Worm (Caenorhabditis elegans): Measurements from ENCODE around the gene F11C7.2.

The F11C7.2 gene

DNA sequence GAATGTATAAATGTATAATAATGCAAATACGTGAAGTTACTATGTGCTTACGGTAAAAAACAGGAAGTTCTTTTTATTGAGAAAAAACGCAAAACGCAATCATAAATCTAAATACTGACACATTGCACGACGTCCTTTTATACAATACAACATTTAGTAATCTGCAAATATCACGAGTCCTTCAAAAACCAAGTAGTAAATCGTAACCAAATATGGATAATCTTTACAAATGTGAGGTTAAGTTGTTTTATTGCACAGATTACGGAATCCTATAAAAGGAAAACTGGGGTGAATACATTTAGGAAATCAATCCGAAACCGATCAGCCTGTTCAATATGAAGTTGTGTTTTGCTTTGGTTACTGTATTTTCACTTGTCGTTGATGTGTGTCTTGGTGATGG, 1.7 kb downstream of the F11C7.2 start, which contains the start of gene F11C7.7:
Gene F11C7.7, plus strand, starts transcription at position 301 of the 400 bp plus-strand sequence.
- no peak for TF ChIP-seq nhr-28 (tag; optimal IDR thresholded peaks at IDR 0.05)
- no peak for TF ChIP-seq ces-1 (GFP tag; optimal IDR thresholded peaks at IDR 0.05)
- TF ChIP-seq bed-3 (GFP tag; optimal IDR thresholded peaks at IDR 0.05) = no peak
- no peak for TF ChIP-seq ceh-39 (tag; optimal IDR thresholded peaks at IDR 0.05)

DNA sequence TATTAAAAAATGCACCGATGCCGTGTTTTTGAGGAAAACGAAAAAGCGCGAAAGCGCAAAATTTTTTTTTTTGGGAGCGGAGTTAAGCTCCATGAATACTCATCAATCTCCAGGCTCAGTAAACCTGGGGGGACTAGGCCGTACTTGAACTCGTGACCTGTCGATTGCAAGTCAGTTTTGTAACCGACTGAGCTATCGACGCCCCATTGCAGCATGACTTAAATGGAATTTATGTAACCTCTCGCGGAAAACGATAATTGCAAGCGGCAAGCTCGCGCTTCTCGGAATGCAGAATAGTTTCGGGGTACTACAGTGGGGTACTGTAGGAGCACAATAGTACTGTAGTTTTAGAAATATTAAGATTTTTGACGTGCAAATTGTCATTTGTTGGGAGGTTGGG, 3.8 kb downstream of the F11C7.2 start:
- no peak for TF ChIP-seq unc-62 (GFP tag; optimal IDR thresholded peaks at IDR 0.05)
- TF ChIP-seq elt-3 (tag; optimal IDR thresholded peaks at IDR 0.05) = no peak
- no peak for TF ChIP-seq zip-8 (tag; optimal IDR thresholded peaks at IDR 0.05)
- TF ChIP-seq ham-2 (GFP tag; optimal IDR thresholded peaks at IDR 0.05) = no peak
- no peak for TF ChIP-seq M03D4.4 (tag; optimal IDR thresholded peaks at IDR 0.05)
- TF ChIP-seq flh-1 (GFP tag; optimal IDR thresholded peaks at IDR 0.05) = no peak
- TF ChIP-seq hlh-1 (tag; optimal IDR thresholded peaks at IDR 0.05) = no peak
- TF ChIP-seq pha-4 (tag; optimal IDR thresholded peaks at IDR 0.05) = no peak
- TF ChIP-seq ceh-39 (tag; optimal IDR thresholded peaks at IDR 0.05) = no peak
- TF ChIP-seq bed-3 (GFP tag; optimal IDR thresholded peaks at IDR 0.05) = no peak
- no peak for TF ChIP-seq blmp-1 (tag; optimal IDR thresholded peaks at IDR 0.05)

DNA sequence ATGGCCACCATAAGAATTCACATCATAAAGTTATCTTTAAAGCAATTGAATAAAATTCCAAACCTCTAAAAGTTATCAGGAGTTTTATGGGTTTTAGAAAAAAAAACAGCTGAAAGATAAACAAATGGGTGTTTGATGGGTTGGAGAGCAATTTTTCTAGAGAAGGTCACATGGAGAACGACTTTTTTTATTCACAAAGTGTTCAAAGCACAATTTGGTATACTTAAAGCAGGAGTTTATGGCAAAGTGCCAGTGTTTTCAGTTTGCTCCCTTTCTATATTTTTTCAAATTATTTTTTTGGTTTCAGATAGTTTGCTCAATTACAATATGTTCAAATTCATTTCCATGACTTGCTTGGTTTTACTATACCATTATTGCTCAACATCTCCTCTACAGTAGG, 4.7 kb downstream of the F11C7.2 start, which contains the start of gene F11C7.6:
Gene F11C7.6, plus strand, starts transcription at position 301 of the 400 bp plus-strand sequence.
- TF ChIP-seq mab-5 (tag; optimal IDR thresholded peaks at IDR 0.05) (no peak), M03D4.4 (tag; optimal IDR thresholded peaks at IDR 0.05) (no peak), mls-2 (tag; optimal IDR thresholded peaks at IDR 0.05) (no peak), mep-1 (tag; optimal IDR thresholded peaks at IDR 0.05) (no peak), sem-2 (GFP tag; optimal IDR thresholded peaks at IDR 0.05) (no peak), blmp-1 (tag; optimal IDR thresholded peaks at IDR 0.05) (no peak)

ce11 chrX:17403058-17403457, 6.4 kb downstream of the F11C7.2 start:
- TF ChIP-seq nhr-12 (tag; optimal IDR thresholded peaks at IDR 0.05) = no peak
- no peak for TF ChIP-seq M03D4.4 (tag; optimal IDR thresholded peaks at IDR 0.05)
- TF ChIP-seq nhr-2 (tag; optimal IDR thresholded peaks at IDR 0.05) = no peak
- TF ChIP-seq tbx-8 (GFP tag; optimal IDR thresholded peaks at IDR 0.05) = no peak
- no peak for TF ChIP-seq ceh-39 (tag; optimal IDR thresholded peaks at IDR 0.05)
- TF ChIP-seq sem-2 (GFP tag; optimal IDR thresholded peaks at IDR 0.05) = no peak
- no peak for TF ChIP-seq pha-4 (tag; optimal IDR thresholded peaks at IDR 0.05)
- TF ChIP-seq ces-1 (GFP tag; optimal IDR thresholded peaks at IDR 0.05) = no peak
- TF ChIP-seq snpc-4 (tag; optimal IDR thresholded peaks at IDR 0.05) = no peak
- TF ChIP-seq unc-62 (GFP tag; optimal IDR thresholded peaks at IDR 0.05) = no peak
- TF ChIP-seq elt-1 (tag; optimal IDR thresholded peaks at IDR 0.05; ENCODE audit: borderline replicate concordance, insufficient read depth) = no peak
- TF ChIP-seq ceh-83 (GFP tag; optimal IDR thresholded peaks at IDR 0.05) = no peak
- no peak for TF ChIP-seq lin-32 (GFP tag; optimal IDR thresholded peaks at IDR 0.05)
- TF ChIP-seq ceh-43 (GFP tag; optimal IDR thresholded peaks at IDR 0.05) = no peak
- TF ChIP-seq nhr-237 (tag; optimal IDR thresholded peaks at IDR 0.05) = no peak
- TF ChIP-seq bed-3 (GFP tag; optimal IDR thresholded peaks at IDR 0.05) = no peak
- no peak for TF ChIP-seq unc-120 (tag; optimal IDR thresholded peaks at IDR 0.05; ENCODE audit: poor library complexity, severe bottlenecking)
- TF ChIP-seq cnd-1 (tag; optimal IDR thresholded peaks at IDR 0.05) = no peak
- no peak for TF ChIP-seq hlh-1 (tag; optimal IDR thresholded peaks at IDR 0.05)

DNA sequence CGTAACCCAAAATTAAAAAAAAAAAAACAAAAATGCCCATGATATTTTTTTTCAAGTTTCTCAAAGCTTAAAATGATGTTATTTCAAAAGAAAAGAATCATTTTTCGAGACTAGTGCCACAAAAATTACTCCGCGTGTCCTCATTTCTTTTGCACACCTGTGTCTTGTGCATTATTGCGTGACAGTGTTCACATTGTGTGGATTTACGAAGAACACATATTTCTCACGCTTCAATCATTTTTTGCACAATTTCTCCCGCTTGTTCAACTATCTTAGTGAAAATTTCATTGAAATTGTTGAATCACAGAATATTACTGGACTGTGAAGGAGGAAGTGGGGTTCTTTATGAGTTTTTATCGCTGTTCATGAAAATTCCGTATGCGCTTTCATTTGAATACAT, 12.2 kb downstream of the F11C7.2 start:
- TF ChIP-seq zip-8 (tag; optimal IDR thresholded peaks at IDR 0.05) = no peak
- no peak for TF ChIP-seq ztf-11 (tag; optimal IDR thresholded peaks at IDR 0.05)
- TF ChIP-seq lsy-2 (tag; optimal IDR thresholded peaks at IDR 0.05) = no peak
- no peak for TF ChIP-seq ceh-43 (GFP tag; optimal IDR thresholded peaks at IDR 0.05)
- TF ChIP-seq cnd-1 (tag; optimal IDR thresholded peaks at IDR 0.05) = no peak
- TF ChIP-seq pha-4 (tag; optimal IDR thresholded peaks at IDR 0.05) = no peak
- TF ChIP-seq flh-1 (GFP tag; optimal IDR thresholded peaks at IDR 0.05) = no peak
- TF ChIP-seq snpc-4 (tag; optimal IDR thresholded peaks at IDR 0.05) = no peak
- no peak for TF ChIP-seq mep-1 (tag; optimal IDR thresholded peaks at IDR 0.05)
- TF ChIP-seq unc-39 (tag; optimal IDR thresholded peaks at IDR 0.05) = no peak
- no peak for TF ChIP-seq lin-32 (GFP tag; optimal IDR thresholded peaks at IDR 0.05)

All from whole organism, mixed stage, embryonic.